Worm (Caenorhabditis elegans) whole organism, early embryonic: ENCODE results near the gene H11E01.3.

Source experiments
- B0310.2 ChIP-seq: sonication (generic microtip); optimal IDR thresholded peaks from 2 replicates; lab custom pipeline; 2016; ENCODE audit warnings: mild to moderate bottlenecking, missing genetic modification characterization, missing compliant biosample characterization
- F13C5.2 ChIP-seq: sonication (generic microtip); optimal IDR thresholded peaks from 2 replicates; lab custom pipeline; 2017; ENCODE audit warnings: mild to moderate bottlenecking, missing genetic modification characterization, inconsistent platforms, missing compliant biosample characterization
- aly-1 ChIP-seq: sonication (generic microtip); optimal IDR thresholded peaks from 2 replicates; lab custom pipeline; 2016; ENCODE audit warnings: missing genetic modification characterization, missing compliant biosample characterization
- ama-1 ChIP-seq: fragments of 150-350 bp; optimal IDR thresholded peaks from 2 replicates; lab custom pipeline; 2014
- ceh-13 ChIP-seq: fragments of 200-800 bp; sonication (Bioruptor generic); optimal IDR thresholded peaks from 2 replicates; lab custom pipeline; 2018; ENCODE audit warnings: mild to moderate bottlenecking, missing genetic modification characterization, missing compliant biosample characterization
- ceh-36 ChIP-seq: sonication (generic microtip); optimal IDR thresholded peaks from 2 replicates; lab custom pipeline; 2016; ENCODE audit warnings: missing genetic modification characterization, inconsistent platforms, missing compliant biosample characterization
- ets-7 ChIP-seq: sonication (generic microtip); optimal IDR thresholded peaks from 2 replicates; lab custom pipeline; 2016; ENCODE audit warnings: missing genotype, missing genetic modification characterization, missing compliant biosample characterization
- flt-1 ChIP-seq: fragments of 200-800 bp; sonication (Bioruptor generic); IDR thresholded peaks from 2 replicates; pipeline ENCODE4 v1.3.6; 2022; ENCODE audit warnings: missing genetic modification characterization, missing compliant biosample characterization
- hmbx-1 ChIP-seq: sonication (generic microtip); optimal IDR thresholded peaks from 2 replicates; lab custom pipeline; 2016; ENCODE audit warnings: mild to moderate bottlenecking, missing genetic modification characterization, missing compliant biosample characterization
- hmg-4 ChIP-seq: fragments of 200-800 bp; sonication (Bioruptor generic); optimal IDR thresholded peaks from 2 replicates; lab custom pipeline; 2018; ENCODE audit warnings: mild to moderate bottlenecking, missing genetic modification characterization, missing compliant biosample characterization
- hnd-1 ChIP-seq: sonication (generic microtip); optimal IDR thresholded peaks from 2 replicates; lab custom pipeline; 2016; ENCODE audit warnings: missing genetic modification characterization, missing compliant biosample characterization
- pes-1 ChIP-seq: fragments of 200-800 bp; sonication (Bioruptor generic); IDR thresholded peaks from 2 replicates; pipeline ENCODE4 v1.3.6; 2022; ENCODE audit warnings: missing genetic modification reagents, missing genetic modification characterization, missing compliant biosample characterization
- scrt-1 ChIP-seq: fragments of 200-800 bp; sonication (Bioruptor generic); IDR thresholded peaks from 2 replicates; pipeline ENCODE4 v1.3.6; 2022; ENCODE audit warnings: missing genetic modification characterization, missing compliant biosample characterization
- sea-1 ChIP-seq: fragments of 200-800 bp; sonication (Bioruptor generic); conservative IDR thresholded peaks from 2 replicates; pipeline ENCODE4 v1.3.6; 2022; ENCODE audit warnings: missing genetic modification characterization, missing compliant biosample characterization
- tbx-11 ChIP-seq: fragments of 200-800 bp; sonication (Bioruptor generic); IDR thresholded peaks from 2 replicates; pipeline ENCODE4 v1.3.6; 2022; ENCODE audit warnings: missing genetic modification characterization, missing compliant biosample characterization
- tbx-37 ChIP-seq: fragments of 200-800 bp; sonication (Bioruptor generic); conservative IDR thresholded peaks from 2 replicates; pipeline ENCODE4 v1.3.6; 2022; ENCODE audit warnings: missing genetic modification reagents, missing genetic modification characterization, missing compliant biosample characterization
- tra-4 ChIP-seq: sonication (generic microtip); optimal IDR thresholded peaks from 2 replicates; lab custom pipeline; 2017; ENCODE audit warnings: missing genetic modification characterization, missing compliant biosample characterization

H11E01.3 gene

ce11 chrX:1612948-1613347, 8.2 kb downstream of the H11E01.3 start:
- TF ChIP-seq ceh-36: no peak
- no peak for TF ChIP-seq F13C5.2 (tag; lab: Kevin White, UChicago)
- TF ChIP-seq sea-1: no peak
- TF ChIP-seq hnd-1: no peak
- no peak for TF ChIP-seq tra-4 (tag; lab: Kevin White, UChicago)
- no peak for TF ChIP-seq hmbx-1 (tag; lab: Kevin White, UChicago)
- TF ChIP-seq tbx-11 (GFP tag; lab: Robert Waterston, UW): no peak
- TF ChIP-seq pes-1 (GFP tag; lab: Robert Waterston, UW): no peak
- no peak for TF ChIP-seq tbx-37 (GFP tag; lab: Robert Waterston, UW)
- TF ChIP-seq aly-1 (tag; lab: Kevin White, UChicago): no peak
- no peak for TF ChIP-seq ceh-13
- TF ChIP-seq ama-1 (lab: Kevin White, UChicago): no peak
- TF ChIP-seq ets-7 (tag; lab: Kevin White, UChicago): no peak
- TF ChIP-seq B0310.2 (tag; lab: Kevin White, UChicago): no peak

ce11 chrX:1613860-1614259, 9.2 kb downstream of the H11E01.3 start:
- no peak for TF ChIP-seq hmg-4

- no peak for TF ChIP-seq flt-1
- no peak for TF ChIP-seq sea-1
- TF ChIP-seq hmg-4: no peak
- TF ChIP-seq B0310.2 (tag; lab: Kevin White, UChicago): no peak
- no peak for TF ChIP-seq ceh-36
- TF ChIP-seq aly-1 (tag; lab: Kevin White, UChicago): no peak
- no peak for TF ChIP-seq hmbx-1 (tag; lab: Kevin White, UChicago)
- no peak for TF ChIP-seq tra-4 (tag; lab: Kevin White, UChicago)
- no peak for TF ChIP-seq hnd-1
- TF ChIP-seq tbx-11 (GFP tag; lab: Robert Waterston, UW): no peak
- TF ChIP-seq pes-1 (GFP tag; lab: Robert Waterston, UW): no peak
These were observed 16.2 kb downstream of the H11E01.3 start, which contains the start of gene H11E01.2 for ce11 chrX:1620678-1621449. TSS of gene H11E01.2 (plus strand) at chrX:1621057.

- TF ChIP-seq sea-1: no peak
- TF ChIP-seq tbx-11 (GFP tag; lab: Robert Waterston, UW): no peak
- TF ChIP-seq ceh-36: no peak
- no peak for TF ChIP-seq ets-7 (tag; lab: Kevin White, UChicago)
- TF ChIP-seq ama-1 (lab: Kevin White, UChicago): no peak
- no peak for TF ChIP-seq ceh-13
- no peak for TF ChIP-seq tra-4 (tag; lab: Kevin White, UChicago)
- no peak for TF ChIP-seq flt-1
- no peak for TF ChIP-seq tbx-37 (GFP tag; lab: Robert Waterston, UW)
- TF ChIP-seq hnd-1: no peak
- TF ChIP-seq aly-1 (tag; lab: Kevin White, UChicago): no peak
- TF ChIP-seq B0310.2 (tag; lab: Kevin White, UChicago): no peak
These were observed 18.3 kb downstream of the H11E01.3 start for ce11 chrX:1623048-1623447.

- TF ChIP-seq sea-1 (0 out of 2 replicates have a peak, but pooled peaks have one; percentile 42), F13C5.2 (tag; lab: Kevin White, UChicago) (peak; percentile 77), pes-1 (GFP tag; lab: Robert Waterston, UW) (peak; percentile 71), tbx-11 (GFP tag; lab: Robert Waterston, UW) (0 out of 2 replicates have a peak, but pooled peaks have one; percentile 46), ceh-36 (no peak), ama-1 (lab: Kevin White, UChicago) (no peak), B0310.2 (tag; lab: Kevin White, UChicago) (no peak), flt-1 (peak; percentile 48), aly-1 (tag; lab: Kevin White, UChicago) (no peak), ets-7 (tag; lab: Kevin White, UChicago) (no peak), hmbx-1 (tag; lab: Kevin White, UChicago) (no peak), ceh-13 (no peak), hmg-4 (peak; percentile 80), tra-4 (tag; lab: Kevin White, UChicago) (no peak), hnd-1 (peak; percentile 11), scrt-1 (GFP tag; lab: Robert Waterston, UW) (peak; percentile 67; the same call in 1 of the 2 replicates), tbx-37 (GFP tag; lab: Robert Waterston, UW) (peak; percentile 53)
These were observed 22.3 kb downstream of the H11E01.3 start for ce11 chrX:1627013-1627412.

- no peak for TF ChIP-seq hnd-1
- TF ChIP-seq flt-1: no peak
- no peak for TF ChIP-seq aly-1 (tag; lab: Kevin White, UChicago)
- TF ChIP-seq ets-7 (tag; lab: Kevin White, UChicago): no peak
- TF ChIP-seq ceh-13: no peak
- TF ChIP-seq sea-1: no peak
- TF ChIP-seq tbx-37 (GFP tag; lab: Robert Waterston, UW): no peak
- no peak for TF ChIP-seq ama-1 (lab: Kevin White, UChicago)
- TF ChIP-seq hmg-4: no peak
- no peak for TF ChIP-seq scrt-1 (GFP tag; lab: Robert Waterston, UW)
- TF ChIP-seq F13C5.2 (tag; lab: Kevin White, UChicago): no peak
These were observed 23.1 kb downstream of the H11E01.3 start, which contains the start of gene fbxb-58 for ce11 chrX:1627837-1628236. TSS of gene fbxb-58 (plus strand) at chrX:1628137.

ce11 chrX:1629746-1630145, 25.0 kb downstream of the H11E01.3 start:
- TF ChIP-seq tbx-11 (GFP tag; lab: Robert Waterston, UW) (no peak), ceh-13 (no peak), tra-4 (tag; lab: Kevin White, UChicago) (no peak), hmbx-1 (tag; lab: Kevin White, UChicago) (no peak), hnd-1 (no peak), tbx-37 (GFP tag; lab: Robert Waterston, UW) (no peak), B0310.2 (tag; lab: Kevin White, UChicago) (no peak), flt-1 (no peak), F13C5.2 (tag; lab: Kevin White, UChicago) (no peak), aly-1 (tag; lab: Kevin White, UChicago) (no peak)
